Worm (Caenorhabditis elegans): Measurements from ENCODE around the gene C36C5.14.

DNA sequence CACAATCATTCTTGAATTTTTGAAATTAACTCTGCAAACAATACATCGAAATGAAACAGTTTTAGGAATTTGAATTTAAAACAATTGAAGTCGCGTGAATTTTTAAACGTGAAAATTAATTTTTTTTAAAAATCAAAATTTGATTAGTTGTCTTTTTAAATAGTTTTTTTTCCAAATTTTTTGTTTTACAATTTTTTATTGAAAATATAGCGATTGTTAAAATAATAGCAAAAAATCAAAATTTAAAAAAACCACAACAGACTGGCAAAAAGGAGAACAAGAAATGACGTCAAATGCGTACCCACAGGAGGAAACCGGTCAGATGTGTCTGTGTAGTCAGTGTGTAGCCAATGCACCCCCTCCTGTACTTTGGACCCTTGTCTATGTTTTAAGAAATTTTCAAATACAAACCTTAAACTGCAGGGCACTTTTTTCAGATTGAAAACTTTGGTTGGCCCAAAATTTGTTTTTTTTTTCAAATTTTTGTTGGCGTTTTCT, 31.5 kb upstream of the C36C5.14 start, which contains the start of the genes Y73C8B.1 and Y73C8B.5:
- TF ChIP-seq mdl-1 (tag; optimal IDR thresholded peaks at IDR 0.05), result no peak
- TF ChIP-seq unc-62 (GFP tag; optimal IDR thresholded peaks at IDR 0.05), result no peak
- TF ChIP-seq blmp-1 (tag; optimal IDR thresholded peaks at IDR 0.05; ENCODE audit: insufficient read depth), result no peak
- TF ChIP-seq ztf-11 (tag; optimal IDR thresholded peaks at IDR 0.05), result no peak
- TF ChIP-seq nhr-129 (tag; optimal IDR thresholded peaks at IDR 0.05), result peak; percentile 9
- TF ChIP-seq F13H6.1 (tag; optimal IDR thresholded peaks at IDR 0.05), result peak; percentile 8
- TF ChIP-seq elt-3 (tag; optimal IDR thresholded peaks at IDR 0.05), result no peak
- no peak for TF ChIP-seq nhr-21 (tag; optimal IDR thresholded peaks at IDR 0.05)
- no peak for TF ChIP-seq ceh-16 (tag; optimal IDR thresholded peaks at IDR 0.05)
- no peak for TF ChIP-seq elt-1 (tag; optimal IDR thresholded peaks at IDR 0.05)
- no peak for TF ChIP-seq lin-11 (tag; optimal IDR thresholded peaks at IDR 0.05)
- TF ChIP-seq nhr-10 (tag; optimal IDR thresholded peaks at IDR 0.05), result no peak
- TF ChIP-seq ztf-4 (tag; optimal IDR thresholded peaks at IDR 0.05), result no peak
- TF ChIP-seq nhr-25 (tag; optimal IDR thresholded peaks at IDR 0.05), result peak; percentile 51

Measured in whole organism, L2 larva.